Worm (Caenorhabditis elegans) whole organism, L4 larva: ENCODE measurements around the gene egl-46.
"Not testable (repeated sequence)": the region's sequence is repeated elsewhere in the genome, so short reads cannot be mapped to it uniquely, and the experiment has no call there.

Experiments used
- F26F4.8 ChIP-seq: fragments of 200-800 bp; sonication (Bioruptor generic); conservative IDR thresholded peaks from 2 replicates; pipeline ENCODE4 v1.3.6; 2022; ENCODE audit warnings: missing genetic modification characterization, missing compliant biosample characterization
- R02D3.7 ChIP-seq: fragments of 150-350 bp; sonication (generic microtip); optimal IDR thresholded peaks from 3 replicates; lab custom pipeline; 2014; ENCODE audit warnings: missing biosample characterization, missing genetic modification characterization
- ceh-82 ChIP-seq: sonication (generic microtip); optimal IDR thresholded peaks from 2 replicates; lab custom pipeline; 2017; ENCODE audit warnings: missing biosample characterization, missing genetic modification characterization
- hlh-30 ChIP-seq: sonication (generic microtip); optimal IDR thresholded peaks from 2 replicates; lab custom pipeline; 2017; ENCODE audit warnings: antibody characterized with exemption, mild to moderate bottlenecking, missing genetic modification characterization, missing compliant biosample characterization; ENCODE audit not compliant: insufficient read depth
- lin-13 ChIP-seq: fragments of 150-350 bp; optimal IDR thresholded peaks from 2 replicates; lab custom pipeline; 2014; ENCODE audit warnings: missing biosample characterization, missing genetic modification reagents, missing genetic modification characterization
- mes-2 ChIP-seq: sonication (generic microtip); optimal IDR thresholded peaks from 2 replicates; lab custom pipeline; 2016; ENCODE audit warnings: missing genotype, mild to moderate bottlenecking, missing genetic modification characterization, missing compliant biosample characterization; ENCODE audit not compliant: poor library complexity, severe bottlenecking
- nhr-28 ChIP-seq: fragments of 150-350 bp; optimal IDR thresholded peaks from 2 replicates; lab custom pipeline; 2014; ENCODE audit warnings: missing biosample characterization, missing genetic modification characterization
- spr-1 ChIP-seq: sonication (generic microtip); optimal IDR thresholded peaks from 2 replicates; lab custom pipeline; 2016; ENCODE audit warnings: mild to moderate bottlenecking, missing genetic modification characterization, missing compliant biosample characterization

- TF ChIP-seq F26F4.8 (GFP tag; lab: Robert Waterston, UW); nhr-28 (tag; lab: Kevin White, UChicago); ceh-82 (tag; lab: Kevin White, UChicago); mes-2 (tag; lab: Kevin White, UChicago); R02D3.7; hlh-30 (tag; lab: Kevin White, UChicago); spr-1 (tag; lab: Kevin White, UChicago); lin-13 (GFP tag; lab: Kevin White, UChicago): not testable (repeated sequence)
Measured at ce11 chrV:6714858-6715257, 33.5 kb upstream of the egl-46 start.
